Fruit fly (Drosophila melanogaster) whole organism: ENCODE measurements around the gene tos.

Source experiments
- CG8478 ChIP-seq: fragments of >200 bp; optimal IDR thresholded peaks from 2 replicates; lab custom pipeline; 2018; ENCODE audit warnings: inconsistent platforms
- Dll ChIP-seq: fragments of >200 bp; optimal IDR thresholded peaks from 2 replicates; lab custom pipeline; 2017
- EcR ChIP-seq, 2 experiments: fragments of >200 bp; optimal IDR thresholded peaks; 2 replicates each; lab custom pipeline; 2017; ENCODE audit warnings: missing biosample characterization in 2 of 2, missing genetic modification characterization in 2 of 2, missing genetic modification reagents in 2 of 2
- pan ChIP-seq: fragments of >200 bp; optimal IDR thresholded peaks from 2 replicates; lab custom pipeline; 2017
- psq ChIP-seq: fragments of >200 bp; optimal IDR thresholded peaks from 2 replicates; lab custom pipeline; 2017
- usp ChIP-seq: fragments of >200 bp; optimal IDR thresholded peaks from 2 replicates; lab custom pipeline; 2017; ENCODE audit warnings: missing biosample characterization, missing genetic modification characterization, mixed read lengths

DNA sequence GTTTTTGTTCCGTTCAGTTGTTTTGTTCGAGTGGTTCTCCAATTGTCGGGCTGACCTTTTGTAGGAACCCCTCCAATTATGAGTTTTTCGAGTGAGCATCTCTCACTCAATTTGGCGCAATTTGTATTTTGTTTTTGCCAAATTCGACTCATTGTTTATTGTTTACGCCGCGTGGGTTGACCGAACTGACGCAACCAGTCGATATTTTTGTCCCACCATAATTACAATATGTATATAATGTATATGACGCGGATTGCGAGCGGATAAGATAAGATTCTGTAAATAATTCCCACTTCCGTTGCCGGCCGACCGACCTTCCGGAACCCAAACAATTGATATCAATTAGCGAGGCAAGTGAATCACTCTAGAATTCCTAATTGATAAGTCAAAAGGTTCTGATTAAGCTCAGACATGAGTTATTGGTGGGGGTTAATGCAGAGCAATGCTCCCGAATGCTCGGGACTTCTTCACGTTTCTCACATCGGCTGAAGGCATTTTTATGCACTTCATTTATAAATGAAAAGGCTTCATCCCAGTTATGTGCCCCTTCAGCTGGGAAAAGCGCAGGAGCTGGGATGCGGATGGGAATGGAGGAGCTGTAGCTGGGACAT lies 51.2 kb downstream of the tos start:
- TF ChIP-seq Dll (lab: Kevin White, UChicago) (no peak), pan (no peak), psq (no peak), usp (GFP tag; lab: Kevin White, UChicago) (no peak), CG8478 (lab: Kevin White, UChicago) (no peak), EcR (GFP tag; optimal IDR thresholded peaks at IDR 0.05; lab: Kevin White, UChicago) (no peak)
